Worm (Caenorhabditis elegans): ENCODE measurements around the gene Y69E1A.4.

DNA sequence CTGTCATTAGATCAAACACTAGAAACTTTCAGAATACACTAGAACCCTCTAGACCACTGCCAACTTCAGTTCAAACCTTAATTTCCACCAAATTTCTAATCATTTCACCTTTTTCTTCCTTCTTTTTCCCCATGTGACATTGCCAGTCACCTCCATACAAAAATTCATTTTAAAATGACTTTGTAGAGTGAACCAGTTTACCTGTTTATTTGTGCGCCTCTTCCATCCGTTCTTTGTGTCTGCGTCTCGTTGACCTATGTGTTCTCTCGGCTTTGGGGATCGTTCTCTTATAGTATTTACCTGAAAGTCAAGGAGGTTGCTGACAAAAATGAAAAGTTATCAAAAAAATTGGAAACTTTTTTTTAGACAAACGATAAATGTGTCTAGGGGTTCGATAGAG, 25.6 kb downstream of the Y69E1A.4 start:
- TF ChIP-seq daf-12 (tag; optimal IDR thresholded peaks at IDR 0.05): no peak
- TF ChIP-seq elt-1 (tag; optimal IDR thresholded peaks at IDR 0.05): no peak
- no peak for TF ChIP-seq snpc-4 (tag; optimal IDR thresholded peaks at IDR 0.05)
- TF ChIP-seq elt-2 (tag; optimal IDR thresholded peaks at IDR 0.05): peak; percentile 17
- no peak for TF ChIP-seq ZK546.5 (tag; optimal IDR thresholded peaks at IDR 0.05)
